Worm (Caenorhabditis elegans): ENCODE measurements around the gene ZK1248.4.

Gene ZK1248.4

DNA sequence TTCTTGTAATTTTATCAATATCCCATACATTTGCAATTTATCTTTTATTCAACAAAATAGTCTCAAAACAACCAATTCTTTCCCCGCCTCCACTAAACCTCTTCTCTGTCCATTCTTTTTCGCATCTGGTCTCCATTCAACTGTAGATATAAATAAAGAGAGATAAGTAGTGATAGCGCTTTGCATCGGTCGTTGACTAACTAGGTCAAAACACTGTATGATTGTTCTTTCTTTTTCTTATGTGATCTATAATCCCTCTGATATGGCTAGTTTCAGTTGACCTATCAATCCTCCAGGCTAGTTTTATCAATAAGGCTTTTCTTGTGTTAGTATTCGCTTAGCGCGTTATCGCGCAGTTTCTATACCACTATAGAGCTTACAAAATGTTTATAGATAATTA is 34.9 kb downstream of the ZK1248.4 start:
- TF ChIP-seq F13C5.2 (tag; optimal IDR thresholded peaks at IDR 0.05) (no peak), ceh-13 (GFP tag; optimal IDR thresholded peaks at IDR 0.05) (no peak), B0310.2 (tag; optimal IDR thresholded peaks at IDR 0.05) (no peak), ama-1 (optimal IDR thresholded peaks at IDR 0.05) (no peak), ets-7 (tag; optimal IDR thresholded peaks at IDR 0.05) (no peak), ceh-36 (tag; optimal IDR thresholded peaks at IDR 0.05) (no peak), aly-1 (tag; optimal IDR thresholded peaks at IDR 0.05) (no peak), pes-1 (GFP tag; IDR thresholded peaks at IDR 0.05) (no peak), hmbx-1 (tag; optimal IDR thresholded peaks at IDR 0.05) (no peak)

DNA sequence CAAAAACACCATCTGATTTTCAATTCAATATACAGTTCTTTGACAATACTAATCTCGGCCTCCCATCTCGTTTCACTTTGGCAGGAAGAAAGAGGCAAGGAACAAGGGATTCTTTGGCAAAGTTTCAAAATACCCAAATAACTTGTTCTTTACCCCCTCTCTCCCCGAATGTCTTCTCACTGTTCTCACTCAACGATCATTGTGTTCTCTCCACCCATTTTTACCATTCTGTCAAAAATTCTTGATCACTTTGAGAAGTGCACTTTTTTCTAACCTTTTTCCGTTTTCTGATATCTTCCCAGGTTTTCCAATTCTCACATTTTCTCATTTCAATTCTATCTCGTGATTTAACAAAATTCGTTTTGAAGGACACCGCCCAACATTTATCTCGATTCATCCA is 35.7 kb downstream of the ZK1248.4 start, which contains the start of gene H41C03.1:
Gene H41C03.1, plus strand, starts transcription at position 301 of the 400 bp plus-strand sequence.
- TF ChIP-seq scrt-1 (GFP tag; IDR thresholded peaks at IDR 0.05) (no peak), B0310.2 (tag; optimal IDR thresholded peaks at IDR 0.05) (no peak), ceh-13 (GFP tag; optimal IDR thresholded peaks at IDR 0.05) (no peak), hmg-4 (GFP tag; optimal IDR thresholded peaks at IDR 0.05) (no peak)

DNA sequence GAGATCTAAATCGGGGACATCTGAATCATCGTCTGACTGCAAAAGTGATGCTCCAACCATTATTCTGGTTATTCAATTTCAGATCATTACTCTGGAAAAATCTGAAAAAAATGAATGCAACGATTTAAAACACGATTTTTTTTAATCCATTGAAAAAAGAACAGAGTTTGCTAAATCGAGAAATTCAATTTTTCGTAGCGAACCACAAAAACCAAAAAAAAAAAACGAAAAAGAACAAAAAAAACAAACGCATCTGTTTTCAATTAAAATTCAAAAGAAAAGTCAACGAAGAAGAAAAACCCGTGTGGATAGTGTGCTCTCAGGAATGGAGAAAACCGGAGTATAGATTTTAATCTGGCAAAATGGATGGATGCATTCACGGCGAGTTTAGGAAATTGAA is 39.9 kb downstream of the ZK1248.4 start, which contains the start of gene F55C12.4:
Gene F55C12.4, minus strand, starts transcription at position 101 of the 400 bp plus-strand sequence.
- TF ChIP-seq B0310.2 (tag; optimal IDR thresholded peaks at IDR 0.05) (no peak), ama-1 (optimal IDR thresholded peaks at IDR 0.05) (no peak), hnd-1 (tag; optimal IDR thresholded peaks at IDR 0.05) (no peak)

- TF ChIP-seq tra-4 (tag; optimal IDR thresholded peaks at IDR 0.05) (no peak), ceh-13 (GFP tag; optimal IDR thresholded peaks at IDR 0.05) (no peak), B0310.2 (tag; optimal IDR thresholded peaks at IDR 0.05) (no peak), hmg-4 (GFP tag; optimal IDR thresholded peaks at IDR 0.05) (no peak), hnd-1 (tag; optimal IDR thresholded peaks at IDR 0.05) (no peak), pes-1 (GFP tag; IDR thresholded peaks at IDR 0.05) (no peak), F13C5.2 (tag; optimal IDR thresholded peaks at IDR 0.05) (no peak), ama-1 (optimal IDR thresholded peaks at IDR 0.05) (no peak), aly-1 (tag; optimal IDR thresholded peaks at IDR 0.05) (no peak), flt-1 (GFP tag; IDR thresholded peaks at IDR 0.05) (no peak), hmbx-1 (tag; optimal IDR thresholded peaks at IDR 0.05) (no peak), ceh-36 (tag; optimal IDR thresholded peaks at IDR 0.05) (no peak), scrt-1 (GFP tag; IDR thresholded peaks at IDR 0.05) (no peak), ets-7 (tag; optimal IDR thresholded peaks at IDR 0.05) (no peak)
Measured at ce11 chrII:5860621-5861020, 42.2 kb downstream of the ZK1248.4 start.

DNA sequence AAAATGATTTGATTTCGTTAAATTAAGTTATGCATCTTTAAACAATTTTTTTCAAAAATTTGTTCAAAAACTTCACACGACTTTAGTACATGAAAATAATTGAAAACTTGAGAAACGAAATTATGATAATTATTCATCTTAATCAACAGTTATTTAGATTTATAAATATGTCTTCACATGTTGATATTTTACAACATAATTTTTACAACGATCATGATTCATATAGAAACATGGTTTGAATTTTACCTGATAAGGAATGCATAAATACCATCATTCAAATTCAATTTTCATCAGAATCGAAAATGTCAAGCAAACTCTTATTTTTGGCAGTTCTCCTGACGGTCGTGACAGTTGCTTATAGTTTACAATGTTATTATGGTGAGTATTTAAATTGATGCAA is 45.5 kb downstream of the ZK1248.4 start, which contains the start of gene tag-234:
Gene tag-234, plus strand, starts transcription at position 301 of the 400 bp plus-strand sequence.
- no peak for TF ChIP-seq hmg-4 (GFP tag; optimal IDR thresholded peaks at IDR 0.05)
- no peak for TF ChIP-seq ets-7 (tag; optimal IDR thresholded peaks at IDR 0.05)
- no peak for TF ChIP-seq ama-1 (optimal IDR thresholded peaks at IDR 0.05)
- no peak for TF ChIP-seq flt-1 (GFP tag; IDR thresholded peaks at IDR 0.05)
- TF ChIP-seq hmbx-1 (tag; optimal IDR thresholded peaks at IDR 0.05): no peak
- no peak for TF ChIP-seq pes-1 (GFP tag; IDR thresholded peaks at IDR 0.05)
- TF ChIP-seq sea-1 (GFP tag; conservative IDR thresholded peaks at IDR 0.05): no peak
- no peak for TF ChIP-seq tra-4 (tag; optimal IDR thresholded peaks at IDR 0.05)
- no peak for TF ChIP-seq ceh-13 (GFP tag; optimal IDR thresholded peaks at IDR 0.05)

DNA sequence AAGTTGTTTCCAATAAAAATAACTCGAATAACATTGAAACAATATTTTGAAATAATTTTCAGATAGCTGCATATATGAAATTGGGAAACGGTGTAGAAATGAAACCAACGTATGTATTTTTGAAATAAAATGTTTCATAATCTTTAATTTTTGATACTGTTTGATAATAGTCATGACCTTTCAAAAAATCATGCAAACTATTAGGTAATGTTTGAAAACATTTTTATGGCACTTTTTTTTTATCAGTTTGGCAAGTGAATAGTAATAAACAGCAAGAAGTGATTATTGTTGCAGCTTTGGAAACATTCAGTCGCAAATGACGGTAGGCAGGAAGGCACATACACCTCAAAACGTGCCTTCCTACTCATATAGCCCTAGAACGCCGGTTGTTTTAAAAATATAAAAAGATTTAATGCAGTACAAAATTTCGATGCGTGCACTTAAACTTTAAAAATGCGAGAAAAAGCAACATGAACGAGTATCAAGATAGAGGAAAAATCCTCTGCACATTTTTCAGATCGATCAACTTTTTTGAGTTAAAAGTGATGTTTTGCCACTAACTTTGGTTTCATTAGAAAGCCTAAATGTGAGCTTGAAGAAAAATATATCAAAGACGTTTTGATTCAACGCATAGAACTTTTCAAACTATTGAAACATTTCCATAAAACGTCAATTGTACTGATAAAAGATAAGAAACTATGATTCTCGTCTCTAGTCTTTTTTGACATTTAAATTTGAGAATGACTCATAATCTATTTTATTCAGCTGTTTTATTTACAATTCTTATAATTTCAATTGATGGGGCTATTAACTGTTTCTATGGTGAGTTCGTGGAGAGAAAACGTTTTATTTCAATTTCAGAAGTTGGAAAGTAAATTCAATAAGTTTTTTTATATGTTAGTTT is 47.3 kb downstream of the ZK1248.4 start, which contains the start of gene F55C12.19:
Gene F55C12.19, plus strand, starts transcription at position 735 of the 904 bp plus-strand sequence.
- TF ChIP-seq B0310.2 (tag; optimal IDR thresholded peaks at IDR 0.05) (no peak), aly-1 (tag; optimal IDR thresholded peaks at IDR 0.05) (no peak), ceh-36 (tag; optimal IDR thresholded peaks at IDR 0.05) (no peak), ceh-13 (GFP tag; optimal IDR thresholded peaks at IDR 0.05) (no peak), hnd-1 (tag; optimal IDR thresholded peaks at IDR 0.05) (no peak), scrt-1 (GFP tag; IDR thresholded peaks at IDR 0.05) (no peak), sea-1 (GFP tag; conservative IDR thresholded peaks at IDR 0.05) (no peak), tra-4 (tag; optimal IDR thresholded peaks at IDR 0.05) (no peak), F13C5.2 (tag; optimal IDR thresholded peaks at IDR 0.05) (no peak), hmbx-1 (tag; optimal IDR thresholded peaks at IDR 0.05) (no peak), flt-1 (GFP tag; IDR thresholded peaks at IDR 0.05) (no peak)

- no peak for TF ChIP-seq flt-1 (GFP tag; IDR thresholded peaks at IDR 0.05)
- TF ChIP-seq sea-1 (GFP tag; conservative IDR thresholded peaks at IDR 0.05): no peak
- no peak for TF ChIP-seq hnd-1 (tag; optimal IDR thresholded peaks at IDR 0.05)
- TF ChIP-seq tra-4 (tag; optimal IDR thresholded peaks at IDR 0.05): no peak
- TF ChIP-seq ceh-36 (tag; optimal IDR thresholded peaks at IDR 0.05): no peak
- TF ChIP-seq aly-1 (tag; optimal IDR thresholded peaks at IDR 0.05): no peak
- TF ChIP-seq hmbx-1 (tag; optimal IDR thresholded peaks at IDR 0.05): no peak
- no peak for TF ChIP-seq ets-7 (tag; optimal IDR thresholded peaks at IDR 0.05)
- no peak for TF ChIP-seq F13C5.2 (tag; optimal IDR thresholded peaks at IDR 0.05)
- no peak for TF ChIP-seq tbx-37 (GFP tag; conservative IDR thresholded peaks at IDR 0.05)
- TF ChIP-seq ceh-13 (GFP tag; optimal IDR thresholded peaks at IDR 0.05): no peak
- TF ChIP-seq scrt-1 (GFP tag; IDR thresholded peaks at IDR 0.05): no peak
- no peak for TF ChIP-seq B0310.2 (tag; optimal IDR thresholded peaks at IDR 0.05)
- TF ChIP-seq tbx-11 (GFP tag; IDR thresholded peaks at IDR 0.05): no peak
- no peak for TF ChIP-seq hmg-4 (GFP tag; optimal IDR thresholded peaks at IDR 0.05)
- no peak for TF ChIP-seq ama-1 (optimal IDR thresholded peaks at IDR 0.05)
- no peak for TF ChIP-seq pes-1 (GFP tag; IDR thresholded peaks at IDR 0.05)
Measured at ce11 chrII:5866920-5867319, 48.5 kb downstream of the ZK1248.4 start.

All from whole organism, early embryonic.